Worm (Caenorhabditis elegans) whole organism, early embryonic: ENCODE data around the gene F52G3.1.

Source experiments
- B0310.2 ChIP-seq: sonication (generic microtip); optimal IDR thresholded peaks from 2 replicates; lab custom pipeline; 2016; ENCODE audit warnings: mild to moderate bottlenecking, missing genetic modification characterization, missing compliant biosample characterization
- F13C5.2 ChIP-seq: sonication (generic microtip); optimal IDR thresholded peaks from 2 replicates; lab custom pipeline; 2017; ENCODE audit warnings: mild to moderate bottlenecking, missing genetic modification characterization, inconsistent platforms, missing compliant biosample characterization
- aly-1 ChIP-seq: sonication (generic microtip); optimal IDR thresholded peaks from 2 replicates; lab custom pipeline; 2016; ENCODE audit warnings: missing genetic modification characterization, missing compliant biosample characterization
- ama-1 ChIP-seq: fragments of 150-350 bp; optimal IDR thresholded peaks from 2 replicates; lab custom pipeline; 2014
- ceh-13 ChIP-seq: fragments of 200-800 bp; sonication (Bioruptor generic); optimal IDR thresholded peaks from 2 replicates; lab custom pipeline; 2018; ENCODE audit warnings: mild to moderate bottlenecking, missing genetic modification characterization, missing compliant biosample characterization
- ceh-36 ChIP-seq: sonication (generic microtip); optimal IDR thresholded peaks from 2 replicates; lab custom pipeline; 2016; ENCODE audit warnings: missing genetic modification characterization, inconsistent platforms, missing compliant biosample characterization
- ets-7 ChIP-seq: sonication (generic microtip); optimal IDR thresholded peaks from 2 replicates; lab custom pipeline; 2016; ENCODE audit warnings: missing genotype, missing genetic modification characterization, missing compliant biosample characterization
- flt-1 ChIP-seq: fragments of 200-800 bp; sonication (Bioruptor generic); IDR thresholded peaks from 2 replicates; pipeline ENCODE4 v1.3.6; 2022; ENCODE audit warnings: missing genetic modification characterization, missing compliant biosample characterization
- hmbx-1 ChIP-seq: sonication (generic microtip); optimal IDR thresholded peaks from 2 replicates; lab custom pipeline; 2016; ENCODE audit warnings: mild to moderate bottlenecking, missing genetic modification characterization, missing compliant biosample characterization
- hmg-4 ChIP-seq: fragments of 200-800 bp; sonication (Bioruptor generic); optimal IDR thresholded peaks from 2 replicates; lab custom pipeline; 2018; ENCODE audit warnings: mild to moderate bottlenecking, missing genetic modification characterization, missing compliant biosample characterization
- hnd-1 ChIP-seq: sonication (generic microtip); optimal IDR thresholded peaks from 2 replicates; lab custom pipeline; 2016; ENCODE audit warnings: missing genetic modification characterization, missing compliant biosample characterization
- pes-1 ChIP-seq: fragments of 200-800 bp; sonication (Bioruptor generic); IDR thresholded peaks from 2 replicates; pipeline ENCODE4 v1.3.6; 2022; ENCODE audit warnings: missing genetic modification reagents, missing genetic modification characterization, missing compliant biosample characterization
- scrt-1 ChIP-seq: fragments of 200-800 bp; sonication (Bioruptor generic); IDR thresholded peaks from 2 replicates; pipeline ENCODE4 v1.3.6; 2022; ENCODE audit warnings: missing genetic modification characterization, missing compliant biosample characterization
- sea-1 ChIP-seq: fragments of 200-800 bp; sonication (Bioruptor generic); conservative IDR thresholded peaks from 2 replicates; pipeline ENCODE4 v1.3.6; 2022; ENCODE audit warnings: missing genetic modification characterization, missing compliant biosample characterization
- tbx-11 ChIP-seq: fragments of 200-800 bp; sonication (Bioruptor generic); IDR thresholded peaks from 2 replicates; pipeline ENCODE4 v1.3.6; 2022; ENCODE audit warnings: missing genetic modification characterization, missing compliant biosample characterization
- tbx-37 ChIP-seq: fragments of 200-800 bp; sonication (Bioruptor generic); conservative IDR thresholded peaks from 2 replicates; pipeline ENCODE4 v1.3.6; 2022; ENCODE audit warnings: missing genetic modification reagents, missing genetic modification characterization, missing compliant biosample characterization
- tra-4 ChIP-seq: sonication (generic microtip); optimal IDR thresholded peaks from 2 replicates; lab custom pipeline; 2017; ENCODE audit warnings: missing genetic modification characterization, missing compliant biosample characterization

The F52G3.1 gene

DNA sequence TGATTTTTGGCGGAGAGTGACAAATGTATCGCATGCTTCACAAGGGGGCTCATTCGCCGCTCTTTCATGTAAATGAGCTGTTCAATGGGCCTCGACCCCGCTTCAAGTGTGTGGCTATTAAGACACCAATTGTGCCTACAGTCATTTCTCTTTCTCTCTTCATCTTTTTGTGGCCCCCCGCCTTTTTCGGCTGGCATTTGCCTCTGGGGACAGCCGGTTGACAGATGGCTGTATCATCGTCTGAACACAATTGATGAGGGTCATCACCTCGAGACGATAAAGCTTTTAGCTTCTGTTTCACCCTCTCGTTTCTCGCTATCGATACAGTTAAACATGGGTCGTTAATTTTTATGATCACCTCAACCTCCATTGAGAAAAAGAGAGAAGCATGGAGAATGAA lies 24.7 kb downstream of the F52G3.1 start:
- TF ChIP-seq sea-1 (GFP tag; lab: Robert Waterston, UW) (no peak), ama-1 (lab: Kevin White, UChicago) (no peak), F13C5.2 (tag; lab: Kevin White, UChicago) (no peak), B0310.2 (tag; lab: Kevin White, UChicago) (no peak), hnd-1 (tag; lab: Kevin White, UChicago) (no peak), aly-1 (tag; lab: Kevin White, UChicago) (no peak), pes-1 (no peak), hmg-4 (GFP tag; lab: Kevin White, UChicago) (no peak), tbx-11 (no peak), flt-1 (no peak), ceh-13 (GFP tag; lab: Kevin White, UChicago) (no peak), tbx-37 (GFP tag; lab: Robert Waterston, UW) (no peak), ceh-36 (no peak), scrt-1 (GFP tag; lab: Robert Waterston, UW) (no peak), tra-4 (tag; lab: Kevin White, UChicago) (no peak), ets-7 (tag; lab: Kevin White, UChicago) (no peak)

DNA sequence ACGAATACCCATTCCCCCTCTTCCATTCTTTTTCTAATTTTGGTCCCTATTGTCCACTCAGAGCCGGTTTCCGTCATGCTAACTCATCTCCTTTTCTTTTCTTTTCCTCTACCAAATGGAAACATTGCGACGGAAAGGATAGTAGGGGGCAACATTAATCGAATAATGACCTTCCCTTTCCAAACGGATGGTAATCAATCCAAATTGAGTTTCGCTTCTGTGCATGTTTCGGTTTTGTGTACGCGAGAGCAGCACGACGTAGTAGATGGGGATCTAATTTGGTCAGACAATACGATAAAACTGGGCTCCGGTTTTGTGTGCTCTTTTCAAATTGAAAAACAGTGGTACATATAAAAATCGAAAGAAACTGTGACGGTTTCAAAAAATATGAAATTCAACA lies 27.8 kb downstream of the F52G3.1 start:
- TF ChIP-seq tbx-11 (no peak), ets-7 (tag; lab: Kevin White, UChicago) (no peak), B0310.2 (tag; lab: Kevin White, UChicago) (no peak), ama-1 (lab: Kevin White, UChicago) (no peak), aly-1 (tag; lab: Kevin White, UChicago) (no peak), pes-1 (no peak), scrt-1 (GFP tag; lab: Robert Waterston, UW) (no peak), hnd-1 (tag; lab: Kevin White, UChicago) (no peak)

DNA sequence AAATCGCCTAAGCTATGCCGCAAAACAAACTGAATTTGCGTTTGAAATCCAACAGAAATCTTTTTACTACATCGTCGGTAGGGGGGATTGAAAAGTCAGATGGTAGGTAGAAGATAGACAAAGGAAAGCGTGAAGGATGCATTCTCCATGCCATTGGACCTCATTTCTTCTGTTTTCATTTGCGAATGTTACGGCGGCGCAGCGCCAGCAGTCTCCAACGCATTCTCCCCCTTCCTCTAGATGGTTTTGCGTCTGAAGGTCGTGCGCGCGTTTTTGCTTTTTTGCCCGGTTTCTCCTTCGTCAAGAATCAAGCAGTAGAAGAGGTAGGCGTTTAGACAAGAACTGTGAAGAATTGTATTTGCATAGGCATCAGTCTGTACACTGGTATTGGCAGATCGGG lies 29.9 kb downstream of the F52G3.1 start:
- TF ChIP-seq ceh-13 (GFP tag; lab: Kevin White, UChicago) (no peak), aly-1 (tag; lab: Kevin White, UChicago) (no peak), hnd-1 (tag; lab: Kevin White, UChicago) (no peak), ama-1 (lab: Kevin White, UChicago) (no peak)

DNA sequence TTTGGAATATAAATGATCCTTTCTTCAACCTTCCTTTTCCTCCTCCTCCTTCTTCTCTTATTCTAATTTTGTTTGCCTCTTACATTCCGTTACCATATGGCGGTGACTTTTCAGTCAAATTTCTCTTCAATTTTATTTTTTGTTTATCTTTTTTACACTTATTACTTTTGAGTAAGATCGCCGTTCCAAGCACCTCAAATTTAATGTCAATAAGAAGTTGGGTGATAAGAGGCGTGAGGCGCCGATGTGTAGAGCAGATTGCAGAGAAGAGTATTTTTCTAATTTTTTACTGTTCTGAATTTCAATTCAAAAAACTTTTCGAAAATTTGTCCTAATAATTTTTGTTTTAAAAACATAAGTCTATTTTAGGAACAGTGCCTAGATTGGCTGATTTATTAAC lies 30.7 kb downstream of the F52G3.1 start:
- TF ChIP-seq hmg-4 (GFP tag; lab: Kevin White, UChicago) (no peak), hmbx-1 (tag; lab: Kevin White, UChicago) (no peak), ets-7 (tag; lab: Kevin White, UChicago) (no peak), sea-1 (GFP tag; lab: Robert Waterston, UW) (no peak), tbx-37 (GFP tag; lab: Robert Waterston, UW) (no peak), F13C5.2 (tag; lab: Kevin White, UChicago) (no peak), tra-4 (tag; lab: Kevin White, UChicago) (no peak), ama-1 (lab: Kevin White, UChicago) (no peak), scrt-1 (GFP tag; lab: Robert Waterston, UW) (no peak), pes-1 (no peak), ceh-13 (GFP tag; lab: Kevin White, UChicago) (no peak), flt-1 (no peak), hnd-1 (tag; lab: Kevin White, UChicago) (no peak), aly-1 (tag; lab: Kevin White, UChicago) (no peak), tbx-11 (no peak), ceh-36 (no peak), B0310.2 (tag; lab: Kevin White, UChicago) (no peak)

DNA sequence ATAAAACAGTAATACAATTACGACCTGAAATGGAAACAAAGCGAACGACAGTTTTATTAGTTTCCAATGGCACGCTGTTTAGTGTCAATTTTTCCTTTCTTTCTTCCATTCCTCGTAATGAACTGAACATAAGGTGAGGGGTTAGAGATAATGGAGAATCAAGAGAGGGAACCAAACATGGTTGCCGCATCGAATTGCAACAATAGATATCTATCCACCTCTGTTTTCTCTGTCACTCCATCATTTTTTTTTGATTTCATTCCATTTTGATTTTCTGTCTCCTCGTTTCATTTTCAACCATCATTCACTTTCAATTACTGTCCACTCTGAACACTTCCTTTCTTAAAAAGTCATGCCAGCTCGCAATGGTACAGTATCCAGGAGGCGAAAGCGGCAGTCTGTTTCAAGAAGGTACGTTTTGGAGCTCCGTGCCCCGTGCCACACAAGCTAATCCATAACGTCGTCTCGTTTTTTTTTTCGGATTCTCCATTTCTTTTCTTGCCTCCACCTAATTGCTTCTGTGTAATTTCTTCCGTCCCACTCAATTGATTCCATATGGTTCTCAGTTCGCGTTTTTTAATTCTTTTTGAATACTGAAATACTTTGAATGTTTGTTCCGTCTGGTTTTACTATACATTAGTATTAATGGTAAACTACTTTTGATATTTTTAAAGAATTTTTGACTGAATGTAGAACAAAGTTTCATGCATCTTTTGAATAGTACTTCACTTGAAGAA lies 31.6 kb downstream of the F52G3.1 start:
- no peak for TF ChIP-seq tra-4 (tag; lab: Kevin White, UChicago)

DNA sequence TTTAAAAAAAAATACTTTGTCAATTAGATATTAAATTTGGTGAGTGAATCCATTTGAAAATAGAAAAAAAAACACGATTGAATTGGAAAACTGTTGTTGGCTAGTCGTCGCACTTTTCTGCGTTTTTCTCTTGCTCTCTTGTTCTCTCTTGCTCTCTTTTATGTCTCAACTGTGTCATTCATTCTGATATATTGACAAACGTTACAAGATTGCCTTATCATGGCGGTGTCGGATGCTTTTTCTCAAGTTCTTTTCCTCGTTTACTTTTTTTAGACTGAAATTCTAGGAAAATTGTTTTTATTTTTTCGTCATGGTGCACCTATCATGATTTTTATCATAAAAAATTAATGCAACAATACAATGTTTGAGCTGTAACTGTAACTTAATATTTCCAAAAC lies 32.2 kb downstream of the F52G3.1 start:
- TF ChIP-seq F13C5.2 (tag; lab: Kevin White, UChicago), result no peak
- TF ChIP-seq tbx-11, result no peak
- TF ChIP-seq ama-1 (lab: Kevin White, UChicago), result no peak
- TF ChIP-seq pes-1, result no peak
- TF ChIP-seq ceh-36, result no peak
- TF ChIP-seq aly-1 (tag; lab: Kevin White, UChicago), result no peak
- no peak for TF ChIP-seq scrt-1 (GFP tag; lab: Robert Waterston, UW)
- no peak for TF ChIP-seq hnd-1 (tag; lab: Kevin White, UChicago)
- TF ChIP-seq ceh-13 (GFP tag; lab: Kevin White, UChicago), result no peak
- TF ChIP-seq tbx-37 (GFP tag; lab: Robert Waterston, UW), result no peak
- TF ChIP-seq hmbx-1 (tag; lab: Kevin White, UChicago), result no peak
- TF ChIP-seq sea-1 (GFP tag; lab: Robert Waterston, UW), result no peak
- no peak for TF ChIP-seq tra-4 (tag; lab: Kevin White, UChicago)
- TF ChIP-seq B0310.2 (tag; lab: Kevin White, UChicago), result no peak
- no peak for TF ChIP-seq hmg-4 (GFP tag; lab: Kevin White, UChicago)

DNA sequence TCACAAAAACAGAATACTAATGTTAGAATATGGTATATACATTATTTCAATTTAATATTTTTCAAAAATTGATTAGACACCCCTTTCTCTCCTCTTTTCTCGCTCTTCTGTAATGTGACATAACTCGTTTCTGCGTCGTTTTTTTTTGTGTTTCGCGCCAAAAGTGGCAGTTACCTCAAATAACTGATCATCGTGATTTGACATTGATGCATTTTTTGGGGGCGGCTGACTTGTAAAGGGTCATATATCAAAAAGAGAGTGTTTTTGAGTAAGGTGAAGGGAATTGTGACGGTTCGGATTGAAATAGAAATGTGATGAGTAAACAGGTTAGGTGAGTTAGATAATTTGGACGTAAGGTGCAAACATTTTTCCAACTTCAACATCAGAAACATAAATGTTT lies 34.3 kb downstream of the F52G3.1 start:
- TF ChIP-seq hmbx-1 (tag; lab: Kevin White, UChicago), result no peak
- TF ChIP-seq flt-1, result no peak
- no peak for TF ChIP-seq hmg-4 (GFP tag; lab: Kevin White, UChicago)
- no peak for TF ChIP-seq hnd-1 (tag; lab: Kevin White, UChicago)

DNA sequence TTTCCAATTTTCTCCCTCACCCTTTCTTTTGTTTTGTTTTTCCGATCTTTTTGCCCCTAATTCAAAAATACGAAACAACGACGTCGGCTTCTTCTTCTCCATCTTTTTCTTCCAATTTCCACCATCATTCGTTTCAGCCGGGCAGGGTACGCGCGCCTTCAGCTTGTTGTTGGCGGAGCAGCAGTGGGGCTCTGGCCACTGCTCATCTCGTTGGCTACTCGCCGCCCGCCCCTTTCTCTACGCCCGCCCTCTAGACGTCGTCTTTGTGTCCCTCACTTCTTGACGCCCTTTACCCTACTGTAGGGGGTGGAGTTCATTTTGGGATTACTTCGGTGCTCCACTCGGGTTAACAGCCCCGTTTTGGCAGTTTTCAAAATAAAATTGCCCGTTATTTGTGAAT lies 35.3 kb downstream of the F52G3.1 start:
- no peak for TF ChIP-seq ceh-36
- TF ChIP-seq hmbx-1 (tag; lab: Kevin White, UChicago), result no peak
